In genomic region chrX:12470187-12470931, dm6 we compare ENCODE assay signal across 5 fruit fly cellular contexts.
A peak's percentile ranks its signal among the peaks of the same experiment; 100 is the strongest.
TF ChIP-seq lines count a peak whose summit lies in the region.

No protein-coding gene starts in this region.

TF ChIP-seq in whole organism, adult, 20 proteins besides CTCF, POLR2A, EP300 and RAD21 (continued from another document):
- TF ChIP-seq bab1 (GFP tag; optimal IDR thresholded peaks at IDR 0.05; lab: Kevin White, UChicago), result peak; percentile 29
TF ChIP-seq in whole organism, adult: peak in this region for 11.

TF ChIP-seq in whole organism, embryonic, 481 proteins besides CTCF, POLR2A, EP300 and RAD21 (continued from another document and continues in another):
- peak; percentile 15; the same call in 1 of the 2 replicates for TF ChIP-seq CG14014 (GFP tag; IDR thresholded peaks at IDR 0.05; lab: Robert Waterston, UW)
- TF ChIP-seq CG32772 (GFP tag; IDR thresholded peaks at IDR 0.05; lab: Robert Waterston, UW), result peak; percentile 45
- no peak for TF ChIP-seq slou (GFP tag; optimal IDR thresholded peaks at IDR 0.05; lab: Kevin White, UChicago)
- no peak for TF ChIP-seq Hand (GFP tag; optimal IDR thresholded peaks at IDR 0.05; lab: Kevin White, UChicago)
- TF ChIP-seq sqz (GFP tag; optimal IDR thresholded peaks at IDR 0.05; lab: Kevin White, UChicago), result peak; percentile 60
- no peak for TF ChIP-seq NK7.1 (GFP tag; optimal IDR thresholded peaks at IDR 0.05; lab: Kevin White, UChicago)
- peak; percentile 59; the same call in 1 of the 2 replicates for TF ChIP-seq klu (GFP tag; IDR thresholded peaks at IDR 0.05; lab: Robert Waterston, UW)
- TF ChIP-seq NC2α (GFP tag; optimal IDR thresholded peaks at IDR 0.05; lab: Kevin White, UChicago), result no peak
- peak; percentile 66 for TF ChIP-seq esg (GFP tag; conservative IDR thresholded peaks at IDR 0.05; lab: Robert Waterston, UW)
- peak; percentile 77 for TF ChIP-seq CG6689 (GFP tag; IDR thresholded peaks at IDR 0.05; lab: Robert Waterston, UW)
- no peak for TF ChIP-seq gcm2 (GFP tag; optimal IDR thresholded peaks at IDR 0.05; lab: Kevin White, UChicago)
- no peak for TF ChIP-seq Atf-2 (GFP tag; optimal IDR thresholded peaks at IDR 0.05; lab: Kevin White, UChicago)
- no peak for TF ChIP-seq Mes4 (GFP tag; optimal IDR thresholded peaks at IDR 0.05; lab: Kevin White, UChicago)
- TF ChIP-seq hth (optimal IDR thresholded peaks at IDR 0.05; lab: Kevin White, UChicago), result no peak
- 0 out of 2 replicates have a peak, but pooled peaks have one; percentile 25 for TF ChIP-seq CG4360 (GFP tag; IDR thresholded peaks at IDR 0.05; lab: Robert Waterston, UW)
- peak; percentile 26 for TF ChIP-seq CG10543 (GFP tag; optimal IDR thresholded peaks at IDR 0.05; lab: Kevin White, UChicago)
- TF ChIP-seq CG11560 (tag; IDR thresholded peaks at IDR 0.05; lab: Robert Waterston, UW), result peak; percentile 33; the same call in 1 of the 3 replicates
- peak; percentile 56 for TF ChIP-seq CG13775 (GFP tag; optimal IDR thresholded peaks at IDR 0.05; lab: Kevin White, UChicago)
- 0 out of 2 replicates have a peak, but pooled peaks have one; percentile 23 for TF ChIP-seq CG11085 (GFP tag; IDR thresholded peaks at IDR 0.05; lab: Robert Waterston, UW)
- TF ChIP-seq tup (GFP tag; optimal IDR thresholded peaks at IDR 0.05; lab: Kevin White, UChicago), result no peak
- TF ChIP-seq CG11695 (GFP tag; IDR thresholded peaks at IDR 0.05; lab: Robert Waterston, UW), result peak; percentile 64
- no peak for TF ChIP-seq HLH4C (GFP tag; IDR thresholded peaks at IDR 0.05; lab: Robert Waterston, UW; ENCODE audit: partially characterized antibody)
- TF ChIP-seq corto (GFP tag; optimal IDR thresholded peaks at IDR 0.05; lab: Kevin White, UChicago), result no peak
- no peak for TF ChIP-seq CG6765 (GFP tag; optimal IDR thresholded peaks at IDR 0.05; lab: Kevin White, UChicago)
- peak; percentile 62 for TF ChIP-seq bcd (GFP tag; optimal IDR thresholded peaks at IDR 0.05; lab: Kevin White, UChicago)
- peak; percentile 52 for TF ChIP-seq Med (GFP tag; lab: Kevin White, UChicago)
- TF ChIP-seq phol (tag; optimal IDR thresholded peaks at IDR 0.05; lab: Kevin White, UChicago), result peak; percentile 53
- 0 out of 2 replicates have a peak, but pooled peaks have one; percentile 36 for TF ChIP-seq Oaz (GFP tag; IDR thresholded peaks at IDR 0.05; lab: Robert Waterston, UW)
- TF ChIP-seq h (optimal IDR thresholded peaks at IDR 0.05; lab: Kevin White, UChicago), result no peak
- no peak for TF ChIP-seq disco-r (GFP tag; optimal IDR thresholded peaks at IDR 0.05; lab: Kevin White, UChicago)
- TF ChIP-seq CG6791 (GFP tag; IDR thresholded peaks at IDR 0.05; lab: Robert Waterston, UW; ENCODE audit: partially characterized antibody), result no peak
- TF ChIP-seq trh (GFP tag; optimal IDR thresholded peaks at IDR 0.05; lab: Kevin White, UChicago), result no peak

TF ChIP-seq in whole organism, prepupa, 60 proteins besides CTCF, POLR2A, EP300 and RAD21 (continued from another document and continues in another):
- TF ChIP-seq dac (GFP tag; optimal IDR thresholded peaks at IDR 0.05; lab: Kevin White, UChicago), result no peak
- TF ChIP-seq spab (GFP tag; optimal IDR thresholded peaks at IDR 0.05; lab: Kevin White, UChicago), result no peak
- no peak for TF ChIP-seq Blimp-1 (GFP tag; optimal IDR thresholded peaks at IDR 0.05; lab: Kevin White, UChicago)
- TF ChIP-seq CG31627 (GFP tag; optimal IDR thresholded peaks at IDR 0.05; lab: Kevin White, UChicago), result peak; percentile 25
- peak; percentile 32 for TF ChIP-seq CG6276 (GFP tag; optimal IDR thresholded peaks at IDR 0.05; lab: Kevin White, UChicago)
- TF ChIP-seq ss (GFP tag; optimal IDR thresholded peaks at IDR 0.05; lab: Kevin White, UChicago), result no peak
- TF ChIP-seq topi (GFP tag; optimal IDR thresholded peaks at IDR 0.05; lab: Kevin White, UChicago), result peak; percentile 30
- no peak for TF ChIP-seq CG7368 (GFP tag; optimal IDR thresholded peaks at IDR 0.05; lab: Kevin White, UChicago)
- peak; percentile 3 for TF ChIP-seq Ets96B (tag; optimal IDR thresholded peaks at IDR 0.05; lab: Kevin White, UChicago)
- no peak for TF ChIP-seq CG9139 (GFP tag; optimal IDR thresholded peaks at IDR 0.05; lab: Kevin White, UChicago)
- TF ChIP-seq eg (GFP tag; IDR thresholded peaks at IDR 0.05; lab: Robert Waterston, UW), result peak; percentile 59
- TF ChIP-seq Smox (GFP tag; optimal IDR thresholded peaks at IDR 0.05; lab: Kevin White, UChicago), result peak; percentile 20
- peak; percentile 29 for TF ChIP-seq Sox102F (GFP tag; optimal IDR thresholded peaks at IDR 0.05; lab: Kevin White, UChicago)
- peak; percentile 17 for TF ChIP-seq CG11902 (GFP tag; optimal IDR thresholded peaks at IDR 0.05; lab: Kevin White, UChicago)
- TF ChIP-seq cyc (GFP tag; optimal IDR thresholded peaks at IDR 0.05; lab: Kevin White, UChicago), result peak; percentile 8
- no peak for TF ChIP-seq CG11294 (GFP tag; IDR thresholded peaks at IDR 0.05; lab: Robert Waterston, UW)
- peak; percentile 56; the same call in 2 of the 3 replicates for TF ChIP-seq CG6163 (GFP tag; IDR thresholded peaks at IDR 0.05; lab: Robert Waterston, UW)
- no peak for TF ChIP-seq Eip75B (GFP tag; optimal IDR thresholded peaks at IDR 0.05; lab: Kevin White, UChicago)
- peak; percentile 55 for TF ChIP-seq CG32006 (GFP tag; optimal IDR thresholded peaks at IDR 0.05; lab: Kevin White, UChicago)
- TF ChIP-seq pdm3 (GFP tag; optimal IDR thresholded peaks at IDR 0.05; lab: Kevin White, UChicago), result no peak
- TF ChIP-seq CG6854 (GFP tag; optimal IDR thresholded peaks at IDR 0.05; lab: Kevin White, UChicago), result no peak
- peak; percentile 8 for TF ChIP-seq net (GFP tag; optimal IDR thresholded peaks at IDR 0.05; lab: Kevin White, UChicago)
- no peak for TF ChIP-seq fd59A (GFP tag; optimal IDR thresholded peaks at IDR 0.05; lab: Kevin White, UChicago)
- TF ChIP-seq acj6 (GFP tag; optimal IDR thresholded peaks at IDR 0.05; lab: Kevin White, UChicago), result peak; percentile 46
- TF ChIP-seq Sox15 (GFP tag; optimal IDR thresholded peaks at IDR 0.05; lab: Kevin White, UChicago), result no peak
- peak; percentile 23 for TF ChIP-seq lz (GFP tag; optimal IDR thresholded peaks at IDR 0.05; lab: Kevin White, UChicago)
- TF ChIP-seq CG8119 (GFP tag; IDR thresholded peaks at IDR 0.05; lab: Robert Waterston, UW), result peak; percentile 64
- no peak for TF ChIP-seq fd85E (GFP tag; optimal IDR thresholded peaks at IDR 0.05; lab: Kevin White, UChicago)
- TF ChIP-seq Hr39 (GFP tag; optimal IDR thresholded peaks at IDR 0.05; lab: Kevin White, UChicago), result peak; percentile 27
- TF ChIP-seq CG34406 (GFP tag; optimal IDR thresholded peaks at IDR 0.05; lab: Kevin White, UChicago), result peak; percentile 49
- TF ChIP-seq fkh (GFP tag; optimal IDR thresholded peaks at IDR 0.05; lab: Kevin White, UChicago), result peak; percentile 71
- TF ChIP-seq dsx (GFP tag; optimal IDR thresholded peaks at IDR 0.05; lab: Kevin White, UChicago; ENCODE audit: poor library complexity, severe bottlenecking), result no peak
- peak; percentile 57 for TF ChIP-seq CG15336 (GFP tag; IDR thresholded peaks at IDR 0.05; lab: Robert Waterston, UW)
- TF ChIP-seq Sox14 (GFP tag; optimal IDR thresholded peaks at IDR 0.05; lab: Kevin White, UChicago), result no peak

TF ChIP-seq in whole organism, pupa, 21 proteins besides CTCF, POLR2A, EP300 and RAD21 (continued from another document):
- peak; percentile 18; the same call in 1 of the 2 replicates for TF ChIP-seq CG32121 (GFP tag; IDR thresholded peaks at IDR 0.05; lab: Robert Waterston, UW)

TF ChIP-seq in whole organism, wandering third instar larva, 38 proteins besides CTCF, POLR2A, EP300 and RAD21 (continued from another document):
- TF ChIP-seq rgr (GFP tag; optimal IDR thresholded peaks at IDR 0.05; lab: Kevin White, UChicago) (peak; percentile 16), Abd-B (GFP tag; optimal IDR thresholded peaks at IDR 0.05; lab: Kevin White, UChicago) (no peak), Sp1 (GFP tag; optimal IDR thresholded peaks at IDR 0.05; lab: Kevin White, UChicago) (peak; percentile 41), foxo (GFP tag; optimal IDR thresholded peaks at IDR 0.05; lab: Kevin White, UChicago) (peak in 1 of 2 experiments; percentile 39), Rel (GFP tag; optimal IDR thresholded peaks at IDR 0.05; lab: Kevin White, UChicago) (no peak), Rel (tag; optimal IDR thresholded peaks at IDR 0.05; lab: Kevin White, UChicago) (peak; percentile 66), Hr83 (GFP tag; optimal IDR thresholded peaks at IDR 0.05; lab: Kevin White, UChicago; ENCODE audit: poor library complexity, severe bottlenecking) (no peak), brk (GFP tag; optimal IDR thresholded peaks at IDR 0.05; lab: Kevin White, UChicago) (no peak), dsf (GFP tag; optimal IDR thresholded peaks at IDR 0.05; lab: Kevin White, UChicago; ENCODE audit: borderline replicate concordance) (no peak), Hr78 (GFP tag; optimal IDR thresholded peaks at IDR 0.05; lab: Kevin White, UChicago) (no peak), Vsx2 (GFP tag; optimal IDR thresholded peaks at IDR 0.05; lab: Kevin White, UChicago; ENCODE audit: partially characterized antibody) (no peak), CrebA (GFP tag; optimal IDR thresholded peaks at IDR 0.05; lab: Kevin White, UChicago; ENCODE audit: borderline replicate concordance) (no peak), pan (optimal IDR thresholded peaks at IDR 0.05; lab: Kevin White, UChicago) (no peak), lola (GFP tag; optimal IDR thresholded peaks at IDR 0.05; lab: Kevin White, UChicago) (no peak), Jra (GFP tag; optimal IDR thresholded peaks at IDR 0.05; lab: Kevin White, UChicago) (peak; percentile 39)
